Fruit fly (Drosophila melanogaster) Kc167 (cell line): Measurements from ENCODE around the gene CG45002.

Experiments used
- Myc ChIP-seq: fragments of >200 bp; optimal IDR thresholded peaks from 2 replicates; lab custom pipeline; 2017; ENCODE audit warnings: missing external identifiers
- h ChIP-seq: fragments of >200 bp; optimal IDR thresholded peaks from 3 replicates; lab custom pipeline; 2018; ENCODE audit warnings: missing external identifiers
- insv ChIP-seq: fragments of >200 bp; optimal IDR thresholded peaks from 3 replicates; lab custom pipeline; 2018; ENCODE audit warnings: missing external identifiers
- psq ChIP-seq: fragments of >200 bp; optimal IDR thresholded peaks from 2 replicates; lab custom pipeline; 2017; ENCODE audit warnings: missing external identifiers
- ttk ChIP-seq: sonication (Bioruptor generic); optimal IDR thresholded peaks from 2 replicates; lab custom pipeline; 2017; ENCODE audit warnings: missing external identifiers

DNA sequence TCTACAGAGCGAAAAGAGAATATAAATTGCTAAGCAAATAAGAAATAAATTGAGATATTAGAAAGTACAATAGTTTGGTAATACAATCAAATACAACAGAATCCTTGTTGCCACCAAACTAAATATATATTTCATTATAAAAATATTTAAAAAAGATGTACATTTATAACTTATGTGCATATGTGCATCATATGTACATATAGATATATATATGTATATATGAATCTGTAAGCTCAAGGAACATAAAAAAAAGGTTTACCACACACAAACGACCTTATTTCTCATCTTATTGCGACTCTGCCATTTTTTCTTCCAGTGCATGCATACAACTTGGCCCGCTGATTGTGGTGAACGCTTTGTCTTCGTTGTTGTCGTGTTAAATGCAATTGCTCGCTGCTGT lies 46.8 kb upstream of the CG45002 start:
- TF ChIP-seq h (no peak), insv (lab: Kevin White, UChicago) (no peak), psq (lab: Kevin White, UChicago) (no peak), Myc (lab: Kevin White, UChicago) (no peak), ttk (no peak)
